Fruit fly (Drosophila melanogaster) whole organism, embryonic: Measurements from ENCODE around the gene CG32102.

Experiments used
- Atf3 ChIP-seq: fragments of 200-800 bp; sonication (Bioruptor generic); optimal IDR thresholded peaks from 3 replicates; lab custom pipeline; 2016; ENCODE audit warnings: missing biosample characterization, missing genetic modification characterization
- C15 ChIP-seq: fragments of 200-800 bp; sonication (Bioruptor generic); IDR thresholded peaks from 3 replicates; pipeline ENCODE4 v1.3.6; 2022; ENCODE audit warnings: missing biosample characterization, missing genetic modification characterization
- CG10543 ChIP-seq: fragments of 200-800 bp; sonication (Bioruptor generic); optimal IDR thresholded peaks from 3 replicates; lab custom pipeline; 2017; ENCODE audit warnings: missing biosample characterization, mild to moderate bottlenecking, missing genetic modification characterization, moderate library complexity
- CG10979 ChIP-seq: fragments of 200-800 bp; sonication (Bioruptor generic); optimal IDR thresholded peaks from 2 replicates; lab custom pipeline; 2018; ENCODE audit warnings: missing biosample characterization, mild to moderate bottlenecking, missing genetic modification characterization, moderate library complexity
- CG11247 ChIP-seq: fragments of 200-800 bp; sonication (Bioruptor generic); IDR thresholded peaks from 2 replicates; pipeline ENCODE4 v1.3.6; 2022; ENCODE audit warnings: missing biosample characterization, missing genetic modification characterization
- CG11398 ChIP-seq: fragments of 200-800 bp; sonication (Bioruptor generic); optimal IDR thresholded peaks from 2 replicates; lab custom pipeline; 2016; ENCODE audit warnings: missing biosample characterization, missing genetic modification characterization
- CG12236 ChIP-seq: fragments of 200-800 bp; sonication (Bioruptor generic); optimal IDR thresholded peaks from 2 replicates; lab custom pipeline; 2016; ENCODE audit warnings: missing biosample characterization, missing genetic modification characterization
- CG12744 ChIP-seq: fragments of 200-800 bp; sonication (Bioruptor generic); optimal IDR thresholded peaks from 2 replicates; lab custom pipeline; 2016; ENCODE audit warnings: missing biosample characterization, missing genetic modification characterization
- CG12942 ChIP-seq: fragments of 200-800 bp; sonication (Bioruptor generic); optimal IDR thresholded peaks from 3 replicates; lab custom pipeline; 2016; ENCODE audit warnings: missing biosample characterization, missing genetic modification characterization
- CG13287 ChIP-seq: fragments of 200-800 bp; sonication (Bioruptor generic); IDR thresholded peaks from 2 replicates; pipeline ENCODE4 v1.3.6; 2022; ENCODE audit warnings: missing biosample characterization, missing genetic modification characterization; ENCODE audit not compliant: partially characterized antibody
- CG13775 ChIP-seq: fragments of 200-800 bp; sonication (Bioruptor generic); optimal IDR thresholded peaks from 3 replicates; lab custom pipeline; 2017; ENCODE audit warnings: missing biosample characterization, mild to moderate bottlenecking, missing genetic modification characterization
- CG14014 ChIP-seq: fragments of 200-800 bp; sonication (Bioruptor generic); IDR thresholded peaks from 2 replicates; pipeline ENCODE4 v1.3.6; 2022; ENCODE audit warnings: missing biosample characterization, missing genetic modification characterization
- CG15479 ChIP-seq: fragments of 200-800 bp; sonication (Bioruptor generic); optimal IDR thresholded peaks from 3 replicates; lab custom pipeline; 2019; ENCODE audit warnings: missing biosample characterization, mild to moderate bottlenecking, missing genetic modification characterization, moderate library complexity
- CG17385 ChIP-seq: fragments of 200-800 bp; sonication (Bioruptor generic); optimal IDR thresholded peaks from 3 replicates; lab custom pipeline; 2018; ENCODE audit warnings: missing biosample characterization, mild to moderate bottlenecking, missing genetic modification characterization
- CG2120 ChIP-seq: fragments of 200-800 bp; sonication (Bioruptor generic); optimal IDR thresholded peaks from 3 replicates; lab custom pipeline; 2016; ENCODE audit warnings: missing biosample characterization, missing genetic modification characterization
- CG30403 ChIP-seq: fragments of 200-800 bp; sonication (Bioruptor generic); optimal IDR thresholded peaks from 3 replicates; lab custom pipeline; 2016; ENCODE audit warnings: missing biosample characterization, missing genetic modification characterization
- CG3847 ChIP-seq: fragments of 200-800 bp; sonication (Bioruptor generic); IDR thresholded peaks from 2 replicates; pipeline ENCODE4 v1.3.6; 2022; ENCODE audit warnings: missing biosample characterization, missing genetic modification characterization
- CG42726 ChIP-seq: fragments of 200-800 bp; sonication (Bioruptor generic); IDR thresholded peaks from 2 replicates; pipeline ENCODE4 v1.3.6; 2022; ENCODE audit warnings: missing biosample characterization, missing genetic modification characterization; ENCODE audit not compliant: partially characterized antibody
- CG43689 ChIP-seq: fragments of 200-800 bp; sonication (Bioruptor generic); IDR thresholded peaks from 2 replicates; pipeline ENCODE4 v1.3.6; 2022; ENCODE audit warnings: missing biosample characterization, missing genetic modification characterization
- CG4617 ChIP-seq: fragments of 200-800 bp; sonication (Bioruptor generic); optimal IDR thresholded peaks from 3 replicates; lab custom pipeline; 2016; ENCODE audit warnings: missing biosample characterization, missing genetic modification characterization, borderline replicate concordance
- CG6175 ChIP-seq: fragments of 200-800 bp; sonication (Bioruptor generic); IDR thresholded peaks from 3 replicates; pipeline ENCODE4 v1.3.6; 2022; ENCODE audit warnings: missing biosample characterization, missing genetic modification characterization
- CG8290 ChIP-seq, 3 experiments: fragments of 200-800 bp; sonication (Bioruptor generic); optimal IDR thresholded peaks; 2 replicates each; lab custom pipeline; 2016 to 2019; ENCODE audit warnings: missing biosample characterization in 3 of 3, missing genetic modification characterization in 3 of 3, mild to moderate bottlenecking in 2 of 3, moderate library complexity in 1 of 3
- CG8388 ChIP-seq: fragments of 200-800 bp; sonication (Bioruptor generic); optimal IDR thresholded peaks from 2 replicates; lab custom pipeline; 2019; ENCODE audit warnings: missing biosample characterization, mild to moderate bottlenecking, missing genetic modification characterization, moderate library complexity
- CG9932 ChIP-seq: fragments of 200-800 bp; sonication (Bioruptor generic); IDR thresholded peaks from 2 replicates; pipeline ENCODE4 v1.3.6; 2022; ENCODE audit warnings: missing biosample characterization, missing genetic modification characterization
- D19A ChIP-seq: fragments of 200-800 bp; optimal IDR thresholded peaks from 3 replicates; lab custom pipeline; 2019; ENCODE audit warnings: missing biosample characterization, mild to moderate bottlenecking, missing genetic modification characterization, moderate library complexity
- Eip74EF ChIP-seq, 2 experiments: fragments of 200-800 bp in 1 of 2; fragments of >200 bp in 1 of 2; sonication (Bioruptor generic) in 1 of 2; optimal IDR thresholded peaks; 2 replicates each; lab custom pipeline; 2017 to 2019; ENCODE audit warnings: missing biosample characterization in 2 of 2, missing genetic modification characterization in 2 of 2, mild to moderate bottlenecking in 1 of 2, moderate library complexity in 1 of 2
- Jarid2 ChIP-seq: fragments of 200-800 bp; sonication (Bioruptor generic); optimal IDR thresholded peaks from 3 replicates; lab custom pipeline; 2017; ENCODE audit warnings: mild to moderate bottlenecking, missing biosample characterization, missing genetic modification reagents, missing genetic modification characterization
- MTF-1 ChIP-seq: fragments of 200-800 bp; sonication (Bioruptor generic); optimal IDR thresholded peaks from 2 replicates; lab custom pipeline; 2018; ENCODE audit warnings: missing biosample characterization, mild to moderate bottlenecking, missing genetic modification characterization, borderline replicate concordance
- NfI ChIP-seq: fragments of 200-800 bp; sonication (Bioruptor generic); optimal IDR thresholded peaks from 3 replicates; lab custom pipeline; 2018; ENCODE audit warnings: missing biosample characterization, mild to moderate bottlenecking, missing genetic modification characterization, moderate library complexity
- Oaz ChIP-seq: fragments of 200-800 bp; sonication (Bioruptor generic); IDR thresholded peaks from 2 replicates; pipeline ENCODE4 v1.3.6; 2022; ENCODE audit warnings: missing biosample characterization, missing genetic modification characterization
- Opbp ChIP-seq: fragments of 200-800 bp; sonication (Bioruptor generic); IDR thresholded peaks from 3 replicates; pipeline ENCODE4 v1.3.6; 2022; ENCODE audit warnings: missing biosample characterization, missing genetic modification characterization; ENCODE audit not compliant: partially characterized antibody
- Rx ChIP-seq: fragments of 200-800 bp; sonication (Bioruptor generic); IDR thresholded peaks from 2 replicates; pipeline ENCODE4 v1.3.6; 2022; ENCODE audit warnings: missing biosample characterization, missing genetic modification characterization
- Ssrp ChIP-seq: fragments of 200-800 bp; sonication (Bioruptor generic); optimal IDR thresholded peaks from 2 replicates; lab custom pipeline; 2018; ENCODE audit warnings: missing biosample characterization, mild to moderate bottlenecking, missing genetic modification characterization, moderate library complexity
- ase ChIP-seq: fragments of 200-800 bp; sonication (Bioruptor generic); IDR thresholded peaks from 3 replicates; pipeline ENCODE4 v1.3.6; 2022; ENCODE audit warnings: missing biosample characterization, missing genetic modification characterization
- dm ChIP-seq: fragments of 200-800 bp; sonication (Bioruptor generic); optimal IDR thresholded peaks from 3 replicates; lab custom pipeline; 2016; ENCODE audit warnings: missing biosample characterization, missing genetic modification characterization
- fd102C ChIP-seq: fragments of 200-800 bp; sonication (Bioruptor generic); optimal IDR thresholded peaks from 2 replicates; lab custom pipeline; 2018; ENCODE audit warnings: missing biosample characterization, mild to moderate bottlenecking, missing genetic modification characterization, moderate library complexity
- hb ChIP-seq: fragments of 200-800 bp; sonication (Bioruptor generic); IDR thresholded peaks from 3 replicates; pipeline ENCODE4 v1.3.6; 2022; ENCODE audit warnings: missing biosample characterization, missing genetic modification characterization; ENCODE audit not compliant: partially characterized antibody
- hth ChIP-seq: fragments of >200 bp; optimal IDR thresholded peaks from 2 replicates; lab custom pipeline; 2017; ENCODE audit warnings: inconsistent platforms
- kni ChIP-seq: fragments of 200-800 bp; sonication (Bioruptor generic); optimal IDR thresholded peaks from 3 replicates; lab custom pipeline; 2017; ENCODE audit warnings: mild to moderate bottlenecking, missing biosample characterization, missing genetic modification reagents, missing genetic modification characterization
- maf-S ChIP-seq: fragments of 200-800 bp; sonication (Bioruptor generic); optimal IDR thresholded peaks from 2 replicates; lab custom pipeline; 2016; ENCODE audit warnings: missing biosample characterization, missing genetic modification characterization
- mirr ChIP-seq: fragments of 200-800 bp; sonication (Bioruptor generic); optimal IDR thresholded peaks from 3 replicates; lab custom pipeline; 2018; ENCODE audit warnings: missing biosample characterization, mild to moderate bottlenecking, missing genetic modification characterization
- odd ChIP-seq: fragments of 200-800 bp; sonication (Bioruptor generic); optimal IDR thresholded peaks from 2 replicates; lab custom pipeline; 2017; ENCODE audit warnings: missing biosample characterization, mild to moderate bottlenecking, missing genetic modification characterization
- pb ChIP-seq: fragments of 200-800 bp; sonication (Bioruptor generic); optimal IDR thresholded peaks from 3 replicates; lab custom pipeline; 2016; ENCODE audit warnings: missing biosample characterization, missing genetic modification characterization
- tna ChIP-seq: fragments of 200-800 bp; sonication (Bioruptor generic); IDR thresholded peaks from 2 replicates; pipeline ENCODE4 v1.3.6; 2022; ENCODE audit warnings: missing biosample characterization, missing genetic modification characterization; ENCODE audit not compliant: partially characterized antibody
- ttk ChIP-seq: fragments of 200-800 bp; sonication (Bioruptor generic); IDR thresholded peaks from 2 replicates; pipeline ENCODE4 v2.1.2; 2022; ENCODE audit warnings: missing biosample characterization, missing genetic modification characterization
- tup ChIP-seq: fragments of 200-800 bp; sonication (Bioruptor generic); optimal IDR thresholded peaks from 2 replicates; lab custom pipeline; 2016; ENCODE audit warnings: missing biosample characterization, mild to moderate bottlenecking, missing genetic modification characterization, moderate library complexity
- vfl ChIP-seq: fragments of 200-800 bp; sonication (Bioruptor generic); optimal IDR thresholded peaks from 2 replicates; lab custom pipeline; 2016; ENCODE audit warnings: missing biosample characterization, missing genetic modification characterization
- vnd ChIP-seq: fragments of 200-800 bp; sonication (Bioruptor generic); IDR thresholded peaks from 3 replicates; pipeline ENCODE4 v1.3.6; 2022; ENCODE audit warnings: missing biosample characterization, missing genetic modification characterization; ENCODE audit not compliant: partially characterized antibody
- wdn ChIP-seq: fragments of 200-800 bp; sonication (Bioruptor generic); IDR thresholded peaks from 2 replicates; pipeline ENCODE4 v1.3.6; 2022; ENCODE audit warnings: missing biosample characterization, missing genetic modification characterization
- z ChIP-seq: fragments of 200-800 bp; sonication (Bioruptor generic); IDR thresholded peaks from 3 replicates; pipeline ENCODE4 v1.3.6; 2022; ENCODE audit warnings: missing biosample characterization, missing genetic modification characterization

Gene CG32102

DNA sequence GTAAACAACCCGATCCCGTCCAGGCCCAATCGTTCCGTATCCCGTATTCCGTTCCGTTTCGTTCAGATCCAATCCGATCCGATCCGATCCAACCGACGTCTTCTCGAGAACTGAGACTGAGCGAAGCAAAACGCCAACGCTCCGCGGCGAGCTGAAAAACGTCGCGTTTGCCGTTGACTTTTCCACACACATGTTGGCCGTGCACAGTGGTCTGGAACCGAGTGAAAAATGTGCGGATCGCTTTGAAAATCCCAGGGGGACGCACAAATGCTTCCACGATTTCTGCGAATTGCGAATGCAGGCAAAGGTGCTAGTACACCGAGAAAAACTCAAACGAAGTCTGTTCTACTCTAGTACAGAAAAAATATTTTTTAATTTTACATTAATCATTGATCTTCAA lies 15.4 kb upstream of the CG32102 start, which contains the start of gene CG10663 (continued):
- TF ChIP-seq fd102C, result no peak
- TF ChIP-seq Oaz (GFP tag; lab: Robert Waterston, UW), result no peak
- TF ChIP-seq CG43689 (GFP tag; lab: Robert Waterston, UW), result no peak
- TF ChIP-seq tup (GFP tag; lab: Kevin White, UChicago), result no peak
- TF ChIP-seq Eip74EF (GFP tag; optimal IDR thresholded peaks at IDR 0.05; lab: Kevin White, UChicago), result no peak
- peak; percentile 14 for TF ChIP-seq MTF-1 (GFP tag; lab: Kevin White, UChicago)
- no peak for TF ChIP-seq Ssrp
- TF ChIP-seq C15 (GFP tag; lab: Robert Waterston, UW), result no peak
- TF ChIP-seq Jarid2 (GFP tag; lab: Kevin White, UChicago), result peak; percentile 89
- TF ChIP-seq CG12744, result no peak
- TF ChIP-seq CG4617 (GFP tag; lab: Kevin White, UChicago), result no peak
- TF ChIP-seq CG10543, result no peak
- TF ChIP-seq hth, result no peak
- 0 out of 3 replicates have a peak, but pooled peaks have one; percentile 15 for TF ChIP-seq CG6175 (GFP tag; lab: Robert Waterston, UW)
- no peak for TF ChIP-seq CG8388 (GFP tag; lab: Kevin White, UChicago)
- no peak for TF ChIP-seq CG2120
- no peak for TF ChIP-seq CG12942 (GFP tag; lab: Kevin White, UChicago)
- TF ChIP-seq CG13775 (GFP tag; lab: Kevin White, UChicago), result no peak
- TF ChIP-seq maf-S (GFP tag; lab: Kevin White, UChicago), result no peak
- TF ChIP-seq CG14014 (GFP tag; lab: Robert Waterston, UW), result peak; percentile 32; the same call in 1 of the 2 replicates
- no peak for TF ChIP-seq Rx
- peak; percentile 57 for TF ChIP-seq CG13287 (GFP tag; lab: Robert Waterston, UW)
- TF ChIP-seq hb (GFP tag; lab: Robert Waterston, UW), result peak; percentile 51; the same call in 1 of the 3 replicates
- no peak for TF ChIP-seq CG10979 (tag; lab: Kevin White, UChicago)
- no peak for TF ChIP-seq CG11247 (GFP tag; lab: Robert Waterston, UW)
- 0 out of 3 replicates have a peak, but pooled peaks have one; percentile 24 for TF ChIP-seq Opbp (GFP tag; lab: Robert Waterston, UW)
- no peak for TF ChIP-seq CG12236 (GFP tag; lab: Kevin White, UChicago)
- no peak for TF ChIP-seq ase (GFP tag; lab: Robert Waterston, UW)
- TF ChIP-seq kni (GFP tag; lab: Kevin White, UChicago), result no peak
- peak; percentile 45 for TF ChIP-seq dm
- no peak for TF ChIP-seq D19A
- TF ChIP-seq CG11398 (GFP tag; lab: Kevin White, UChicago), result no peak
- no peak for TF ChIP-seq vnd
- TF ChIP-seq ttk (GFP tag; lab: Robert Waterston, UW), result no peak
- TF ChIP-seq CG30403, result no peak
- TF ChIP-seq wdn (GFP tag; lab: Robert Waterston, UW), result no peak
- TF ChIP-seq Atf3 (GFP tag; lab: Kevin White, UChicago), result no peak
- no peak for TF ChIP-seq mirr (GFP tag; lab: Kevin White, UChicago)
- no peak for TF ChIP-seq vfl (GFP tag; lab: Kevin White, UChicago)
- no peak for TF ChIP-seq pb (GFP tag; lab: Kevin White, UChicago)
- TF ChIP-seq CG17385, result no peak
- no peak for TF ChIP-seq CG15479 (GFP tag; lab: Kevin White, UChicago)
- peak; percentile 20 for TF ChIP-seq NfI (GFP tag; lab: Kevin White, UChicago)
- no peak for TF ChIP-seq CG9932 (GFP tag; lab: Robert Waterston, UW)
- 0 out of 2 replicates have a peak, but pooled peaks have one; percentile 13 for TF ChIP-seq CG42726 (GFP tag; lab: Robert Waterston, UW)
- TF ChIP-seq z (GFP tag; lab: Robert Waterston, UW), result 0 out of 3 replicates have a peak, but pooled peaks have one; percentile 48
- TF ChIP-seq CG8290 (GFP tag; optimal IDR thresholded peaks at IDR 0.05; lab: Kevin White, UChicago), result no peak
- TF ChIP-seq CG8290 (tag; optimal IDR thresholded peaks at IDR 0.05; lab: Kevin White, UChicago), result peak in 1 of 2 experiments; percentile 54
- peak; percentile 23 for TF ChIP-seq odd (GFP tag; lab: Kevin White, UChicago)
- no peak for TF ChIP-seq CG3847
- TF ChIP-seq tna, result peak; percentile 51; the same call in 1 of the 2 replicates
